Worm (Caenorhabditis elegans) whole organism, L2 larva: ENCODE data around the gene F58E6.13.

ENCODE experiments used
- ZK546.5 ChIP-seq: sonication (generic microtip); optimal IDR thresholded peaks from 2 replicates; lab custom pipeline; 2017; ENCODE audit warnings: missing biosample characterization, missing genetic modification characterization
- elt-3 ChIP-seq: sonication (generic microtip); optimal IDR thresholded peaks from 2 replicates; lab custom pipeline; 2017; ENCODE audit warnings: missing biosample characterization, missing genetic modification characterization
- fos-1 ChIP-seq: fragments of 150-350 bp; optimal IDR thresholded peaks from 2 replicates; lab custom pipeline; 2014; ENCODE audit warnings: missing biosample characterization, missing genetic modification characterization
- nhr-25 ChIP-seq: fragments of 150-350 bp; sonication (generic microtip); optimal IDR thresholded peaks from 3 replicates; lab custom pipeline; 2014; ENCODE audit warnings: missing biosample characterization, missing genetic modification characterization
- ztf-1 ChIP-seq: fragments of 200-800 bp; sonication (Bioruptor generic); conservative IDR thresholded peaks from 2 replicates; pipeline ENCODE4 v1.3.6; 2022; ENCODE audit warnings: missing genetic modification characterization, missing compliant biosample characterization
- ztf-4 ChIP-seq: fragments of 150-350 bp; optimal IDR thresholded peaks from 2 replicates; lab custom pipeline; 2014; ENCODE audit warnings: missing biosample characterization, missing genetic modification characterization

DNA sequence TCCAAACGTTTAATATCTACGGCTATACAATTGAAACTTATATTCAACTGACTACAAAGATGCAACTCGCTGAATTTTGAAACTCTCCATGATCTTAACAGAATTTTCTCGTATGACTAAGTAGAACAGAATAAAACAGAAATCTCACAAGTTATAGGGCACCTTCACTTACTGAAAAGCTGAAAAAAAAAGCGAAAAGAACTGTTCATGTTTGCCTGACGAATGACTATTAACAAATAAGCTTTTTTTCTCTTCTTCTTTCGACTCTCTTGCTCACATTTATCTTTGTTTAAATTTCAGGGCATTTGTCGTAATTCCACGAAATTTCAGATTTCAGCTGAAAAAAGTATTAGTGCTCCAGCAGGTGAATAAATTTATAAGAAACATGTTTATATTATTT lies 42.3 kb upstream of the F58E6.13 start, which contains the start of gene xbx-6:
- TF ChIP-seq nhr-25 (tag; lab: Kevin White, UChicago) (no peak), ztf-1 (no peak), fos-1 (no peak), ztf-4 (tag; lab: Kevin White, UChicago) (no peak), elt-3 (tag; lab: Kevin White, UChicago) (no peak), ZK546.5 (tag; lab: Kevin White, UChicago) (no peak)
